Worm (Caenorhabditis elegans) whole organism, L4 larva: Measurements from ENCODE around the gene sdc-2.
A peak's percentile ranks its signal among the peaks of the same experiment; 100 is the strongest.

ENCODE experiments used
- F26F4.8 ChIP-seq: fragments of 200-800 bp; sonication (Bioruptor generic); conservative IDR thresholded peaks from 2 replicates; pipeline ENCODE4 v1.3.6; 2022; ENCODE audit warnings: missing genetic modification characterization, missing compliant biosample characterization
- F44E2.7 ChIP-seq: fragments of 200-800 bp; sonication (Bioruptor generic); IDR thresholded peaks from 2 replicates; pipeline ENCODE4 v2.1.2; 2022; ENCODE audit warnings: missing genetic modification characterization, missing compliant biosample characterization
- R02D3.7 ChIP-seq: fragments of 150-350 bp; sonication (generic microtip); optimal IDR thresholded peaks from 3 replicates; lab custom pipeline; 2014; ENCODE audit warnings: missing biosample characterization, missing genetic modification characterization
- Y105C5A.15 ChIP-seq: fragments of 200-800 bp; sonication (Bioruptor generic); IDR thresholded peaks from 2 replicates; pipeline ENCODE4 v1.3.6; 2022; ENCODE audit warnings: missing genetic modification characterization, missing compliant biosample characterization
- Y5F2A.4 ChIP-seq: fragments of 200-800 bp; sonication (Bioruptor generic); optimal IDR thresholded peaks from 2 replicates; lab custom pipeline; 2018; ENCODE audit warnings: mild to moderate bottlenecking, missing genetic modification characterization, missing compliant biosample characterization
- aha-1 ChIP-seq: fragments of 150-350 bp; peaks from one replicate; lab custom pipeline; 2014; ENCODE audit warnings: missing biosample characterization, missing genetic modification characterization
- ceh-28 ChIP-seq: fragments of 150-350 bp; optimal IDR thresholded peaks from 2 replicates; lab custom pipeline; 2014; ENCODE audit warnings: missing biosample characterization, missing genetic modification reagents, missing genetic modification characterization
- ceh-32 ChIP-seq: sonication (generic microtip); optimal IDR thresholded peaks from 2 replicates; lab custom pipeline; 2016; ENCODE audit warnings: mild to moderate bottlenecking, missing genetic modification characterization, missing compliant biosample characterization; ENCODE audit not compliant: poor library complexity
- ceh-62 ChIP-seq: sonication (generic microtip); optimal IDR thresholded peaks from 2 replicates; lab custom pipeline; 2017; ENCODE audit warnings: missing biosample characterization, missing genetic modification characterization
- ctbp-1 ChIP-seq: fragments of 200-800 bp; sonication (Bioruptor generic); IDR thresholded peaks from 2 replicates; pipeline ENCODE4 v1.3.6; 2022; ENCODE audit warnings: missing genetic modification reagents, missing genetic modification characterization, missing compliant biosample characterization
- daf-8 ChIP-seq: fragments of 200-800 bp; sonication (Bioruptor generic); IDR thresholded peaks from 2 replicates; pipeline ENCODE4 v1.3.6; 2022; ENCODE audit warnings: missing genetic modification characterization, missing compliant biosample characterization
- dmd-6 ChIP-seq: fragments of 200-800 bp; sonication (Bioruptor generic); IDR thresholded peaks from 2 replicates; pipeline ENCODE4 v1.3.6; 2022; ENCODE audit warnings: missing genetic modification reagents, missing genetic modification characterization, missing compliant biosample characterization
- egl-27 ChIP-seq: sonication (generic microtip); optimal IDR thresholded peaks from 3 replicates; lab custom pipeline; 2017; ENCODE audit warnings: missing biosample characterization, missing genetic modification reagents, missing genetic modification characterization
- hlh-11 ChIP-seq: fragments of 200-800 bp; sonication (Bioruptor generic); optimal IDR thresholded peaks from 2 replicates; lab custom pipeline; 2018; ENCODE audit warnings: mild to moderate bottlenecking, missing genetic modification characterization, missing compliant biosample characterization
- hlh-30 ChIP-seq: sonication (generic microtip); optimal IDR thresholded peaks from 2 replicates; lab custom pipeline; 2017; ENCODE audit warnings: antibody characterized with exemption, mild to moderate bottlenecking, missing genetic modification characterization, missing compliant biosample characterization; ENCODE audit not compliant: insufficient read depth
- lim-7 ChIP-seq: fragments of 200-800 bp; sonication (Bioruptor generic); IDR thresholded peaks from 2 replicates; pipeline ENCODE4 v1.3.6; 2022; ENCODE audit warnings: missing genetic modification characterization, missing compliant biosample characterization
- lin-1 ChIP-seq: fragments of 200-800 bp; sonication (Bioruptor generic); IDR thresholded peaks from 2 replicates; pipeline ENCODE4 v1.3.6; 2022; ENCODE audit warnings: missing genetic modification reagents, missing genetic modification characterization, missing compliant biosample characterization
- lin-13 ChIP-seq: fragments of 150-350 bp; optimal IDR thresholded peaks from 2 replicates; lab custom pipeline; 2014; ENCODE audit warnings: missing biosample characterization, missing genetic modification reagents, missing genetic modification characterization
- lin-29 ChIP-seq: fragments of 200-800 bp; sonication (Bioruptor generic); IDR thresholded peaks from 2 replicates; pipeline ENCODE4 v1.3.6; 2022; ENCODE audit warnings: missing genetic modification reagents, missing genetic modification characterization, missing compliant biosample characterization
- mdl-1 ChIP-seq, 2 experiments: fragments of 150-350 bp in 1 of 2; sonication (generic microtip) in 1 of 2; optimal IDR thresholded peaks; 2 replicates each; lab custom pipeline; 2014 to 2017; ENCODE audit warnings: missing biosample characterization in 2 of 2, missing genetic modification characterization in 2 of 2
- mep-1 ChIP-seq: fragments of 150-350 bp; sonication (generic microtip); optimal IDR thresholded peaks from 3 replicates; lab custom pipeline; 2014; ENCODE audit warnings: missing biosample characterization, missing genetic modification characterization
- mes-2 ChIP-seq: sonication (generic microtip); optimal IDR thresholded peaks from 2 replicates; lab custom pipeline; 2016; ENCODE audit warnings: missing genotype, mild to moderate bottlenecking, missing genetic modification characterization, missing compliant biosample characterization; ENCODE audit not compliant: poor library complexity, severe bottlenecking
- mxl-2 ChIP-seq: fragments of 200-800 bp; sonication (Bioruptor generic); conservative IDR thresholded peaks from 2 replicates; pipeline ENCODE4 v1.3.6; 2022; ENCODE audit warnings: missing genetic modification reagents, missing genetic modification characterization, missing compliant biosample characterization
- mxl-3 ChIP-seq: fragments of 200-800 bp; sonication (Bioruptor generic); optimal IDR thresholded peaks from 2 replicates; lab custom pipeline; 2018; ENCODE audit warnings: mild to moderate bottlenecking, missing genetic modification characterization, missing compliant biosample characterization
- nhr-11 ChIP-seq: fragments of 150-350 bp; optimal IDR thresholded peaks from 2 replicates; lab custom pipeline; 2014; ENCODE audit warnings: missing biosample characterization, missing genetic modification characterization
- nhr-237 ChIP-seq: sonication (generic microtip); optimal IDR thresholded peaks from 2 replicates; lab custom pipeline; 2017; ENCODE audit warnings: missing biosample characterization, missing genetic modification characterization
- nhr-28 ChIP-seq: fragments of 150-350 bp; optimal IDR thresholded peaks from 2 replicates; lab custom pipeline; 2014; ENCODE audit warnings: missing biosample characterization, missing genetic modification characterization
- nhr-41 ChIP-seq: fragments of 200-800 bp; sonication (Bioruptor generic); IDR thresholded peaks from 2 replicates; pipeline ENCODE4 v1.3.6; 2022; ENCODE audit warnings: missing genetic modification reagents, missing genetic modification characterization, missing compliant biosample characterization
- nhr-6 ChIP-seq: fragments of 150-350 bp; optimal IDR thresholded peaks from 2 replicates; lab custom pipeline; 2014; ENCODE audit warnings: missing biosample characterization, missing genetic modification characterization
- pha-4 ChIP-seq, 2 experiments: fragments of 150-350 bp in 1 of 2; fragments of 200-800 bp in 1 of 2; sonication (Bioruptor generic) in 1 of 2; IDR thresholded peaks in 1 of 2; optimal IDR thresholded peaks in 1 of 2; 2 replicates each; pipeline versions ENCODE4 v1.3.6 to Lab custom; 2014 to 2022; ENCODE audit warnings: missing genetic modification characterization in 2 of 2, missing genetic modification reagents in 2 of 2, missing biosample characterization in 1 of 2, missing compliant biosample characterization in 1 of 2
- pqm-1 ChIP-seq: sonication (generic microtip); optimal IDR thresholded peaks from 2 replicates; lab custom pipeline; 2017; ENCODE audit warnings: missing biosample characterization, missing genetic modification characterization
- rbr-2 ChIP-seq: sonication (generic microtip); optimal IDR thresholded peaks from 2 replicates; lab custom pipeline; 2016; ENCODE audit warnings: missing genotype, missing genetic modification characterization, missing compliant biosample characterization
- skn-1 ChIP-seq: fragments of 150-350 bp; optimal IDR thresholded peaks from 2 replicates; lab custom pipeline; 2014; ENCODE audit warnings: missing biosample characterization, missing genetic modification characterization
- snpc-4 ChIP-seq: fragments of 150-350 bp; optimal IDR thresholded peaks from 2 replicates; lab custom pipeline; 2014; ENCODE audit warnings: missing biosample characterization, missing genetic modification characterization
- unc-130 ChIP-seq: sonication (generic microtip); optimal IDR thresholded peaks from 2 replicates; lab custom pipeline; 2016; ENCODE audit warnings: missing genetic modification reagents, missing genetic modification characterization, missing compliant biosample characterization
- unc-62 ChIP-seq, 3 experiments: fragments of 150-350 bp in 1 of 3; sonication (generic microtip); optimal IDR thresholded peaks in 2 of 3; peaks in 1 of 3; 1 replicate in 1 of 3; 2 replicates in 2 of 3; lab custom pipeline; 2014 to 2017; ENCODE audit warnings: missing biosample characterization in 3 of 3, missing genetic modification characterization in 3 of 3, missing genetic modification reagents in 3 of 3, missing genotype in 1 of 3
- zfp-3 ChIP-seq: fragments of 200-800 bp; sonication (Bioruptor generic); conservative IDR thresholded peaks from 2 replicates; pipeline ENCODE4 v1.3.6; 2022; ENCODE audit warnings: missing genetic modification reagents, missing genetic modification characterization, missing compliant biosample characterization

sdc-2 gene

ce11 chrX:11533543-11534003, 11.1 kb downstream of the sdc-2 start, which contains the start of gene C35C5.8:
C35C5.8 (plus strand) TSS chrX:11533593.
- TF ChIP-seq mdl-1 (tag; optimal IDR thresholded peaks at IDR 0.05; lab: Kevin White, UChicago), result peak in 1 of 2 experiments; percentile 17
- no peak for TF ChIP-seq lim-7 (GFP tag; lab: Robert Waterston, UW)
- peak; percentile 4 for TF ChIP-seq mxl-3 (GFP tag; lab: Kevin White, UChicago)
- TF ChIP-seq unc-62 (GFP tag; optimal IDR thresholded peaks at IDR 0.05 in 1 of 2; lab: Kevin White, UChicago), result peak in 1 of 2 experiments; percentile 71
- no peak for TF ChIP-seq unc-62 (tag; optimal IDR thresholded peaks at IDR 0.05; lab: Kevin White, UChicago)
- TF ChIP-seq egl-27 (tag; lab: Kevin White, UChicago), result no peak
- peak; percentile 36 for TF ChIP-seq dmd-6 (GFP tag; lab: Robert Waterston, UW)
- TF ChIP-seq nhr-28, result peak; percentile 77
- TF ChIP-seq hlh-11 (tag; lab: Kevin White, UChicago), result peak; percentile 18

ce11 chrX:11534443-11534842, 11.9 kb downstream of the sdc-2 start:
- no peak for TF ChIP-seq ceh-32 (tag; lab: Kevin White, UChicago)
- TF ChIP-seq lin-1 (GFP tag; lab: Robert Waterston, UW), result no peak
- TF ChIP-seq nhr-28, result peak; percentile 28
- TF ChIP-seq ceh-62 (tag; lab: Kevin White, UChicago), result no peak
- TF ChIP-seq aha-1 (tag; lab: Kevin White, UChicago), result no peak
- no peak for TF ChIP-seq mdl-1 (tag; optimal IDR thresholded peaks at IDR 0.05; lab: Kevin White, UChicago)
- TF ChIP-seq Y5F2A.4 (GFP tag; lab: Kevin White, UChicago), result no peak
- TF ChIP-seq skn-1, result no peak
- no peak for TF ChIP-seq pqm-1
- TF ChIP-seq dmd-6 (GFP tag; lab: Robert Waterston, UW), result 0 out of 2 replicates have a peak, but pooled peaks have one; percentile 11
- TF ChIP-seq ctbp-1, result no peak
- TF ChIP-seq snpc-4 (tag; lab: Kevin White, UChicago), result no peak
- peak; percentile 15 for TF ChIP-seq mxl-3 (GFP tag; lab: Kevin White, UChicago)
- TF ChIP-seq lin-29 (GFP tag; lab: Robert Waterston, UW), result no peak
- no peak for TF ChIP-seq pha-4 (GFP tag; IDR thresholded peaks at IDR 0.05; lab: Robert Waterston, UW)
- no peak for TF ChIP-seq pha-4 (tag; optimal IDR thresholded peaks at IDR 0.05; lab: Kevin White, UChicago)
- no peak for TF ChIP-seq mxl-2 (GFP tag; lab: Robert Waterston, UW)
- no peak for TF ChIP-seq lin-13 (GFP tag; lab: Kevin White, UChicago)
- no peak for TF ChIP-seq F26F4.8 (GFP tag; lab: Robert Waterston, UW)
- TF ChIP-seq zfp-3 (GFP tag; lab: Robert Waterston, UW), result no peak
- no peak for TF ChIP-seq mes-2 (tag; lab: Kevin White, UChicago)
- TF ChIP-seq hlh-30 (tag; lab: Kevin White, UChicago), result peak; percentile 12
- no peak for TF ChIP-seq daf-8 (GFP tag; lab: Robert Waterston, UW)
- TF ChIP-seq nhr-11 (tag; lab: Kevin White, UChicago), result no peak
- TF ChIP-seq Y105C5A.15 (GFP tag; lab: Robert Waterston, UW), result no peak
- no peak for TF ChIP-seq mep-1 (tag; lab: Kevin White, UChicago)
- no peak for TF ChIP-seq nhr-41 (GFP tag; lab: Robert Waterston, UW)
- no peak for TF ChIP-seq ceh-28 (tag; lab: Kevin White, UChicago)
- no peak for TF ChIP-seq rbr-2
- TF ChIP-seq F44E2.7 (GFP tag; lab: Robert Waterston, UW), result no peak
- TF ChIP-seq lim-7 (GFP tag; lab: Robert Waterston, UW), result no peak
- no peak for TF ChIP-seq nhr-237
- TF ChIP-seq unc-130, result no peak
- TF ChIP-seq R02D3.7 (tag; lab: Kevin White, UChicago), result no peak
- no peak for TF ChIP-seq unc-62 (GFP tag; optimal IDR thresholded peaks at IDR 0.05 in 1 of 2; lab: Kevin White, UChicago)
- no peak for TF ChIP-seq unc-62 (tag; optimal IDR thresholded peaks at IDR 0.05; lab: Kevin White, UChicago)
- no peak for TF ChIP-seq nhr-6 (tag; lab: Kevin White, UChicago)
- TF ChIP-seq, all 104 proteins: peak for 4
